Fruit fly (Drosophila melanogaster): ENCODE data around the gene UQCR-C2.

The UQCR-C2 gene

DNA sequence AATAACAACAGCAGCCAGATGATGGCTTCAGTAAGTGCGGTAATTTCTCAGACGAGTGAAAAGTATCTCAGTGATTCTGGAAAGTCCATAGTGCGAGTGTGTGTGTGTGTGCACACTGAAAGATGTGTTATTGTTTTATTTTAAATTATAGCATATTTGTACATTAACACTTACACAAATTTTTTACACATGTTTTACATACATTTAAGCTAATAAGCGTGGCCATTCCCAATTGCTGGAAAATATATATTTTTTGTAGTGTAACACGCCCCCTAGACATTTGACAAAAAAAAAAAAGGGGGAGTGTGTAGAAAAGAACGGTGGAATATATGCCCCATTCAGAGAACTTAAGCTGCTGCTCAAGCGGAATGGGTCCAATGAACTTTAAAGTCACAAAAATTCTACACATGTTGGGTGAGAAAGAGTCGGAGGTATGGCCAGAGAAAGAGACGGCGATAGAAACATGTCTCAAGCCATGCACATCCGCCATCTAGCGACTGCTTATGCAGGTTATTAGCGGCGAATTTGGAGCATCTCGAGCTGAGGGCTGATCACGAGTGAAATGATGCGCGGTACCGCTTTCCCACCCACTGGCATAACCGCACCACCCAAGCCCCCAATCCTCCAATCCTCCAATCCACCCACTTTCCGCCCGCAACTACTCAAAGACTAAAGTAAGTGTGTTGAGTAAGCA lies 48.1 kb downstream of the UQCR-C2 start:
- no peak for TF ChIP-seq noc (tag; optimal IDR thresholded peaks at IDR 0.05)

DNA sequence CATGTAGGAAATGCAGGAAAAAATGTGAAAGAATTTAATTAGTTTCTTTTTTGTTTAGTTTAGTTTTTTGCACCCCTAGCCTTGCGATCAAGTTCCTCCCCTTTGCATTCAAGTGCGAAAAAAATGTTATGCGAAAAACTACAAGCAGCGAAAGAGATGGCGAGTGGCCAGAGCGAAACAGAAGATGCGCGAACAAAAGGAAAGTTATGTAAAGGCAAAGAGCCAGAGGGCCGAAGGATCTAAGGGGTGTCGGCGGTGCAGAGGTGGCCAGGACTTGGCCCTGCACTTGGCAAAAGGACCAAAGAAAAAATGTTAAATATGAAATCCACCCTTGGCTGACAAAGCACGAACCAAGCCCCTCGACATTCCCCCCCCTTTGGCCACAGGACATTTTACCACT lies 50.2 kb downstream of the UQCR-C2 start:
- no peak for TF ChIP-seq noc (tag; optimal IDR thresholded peaks at IDR 0.05)

DNA sequence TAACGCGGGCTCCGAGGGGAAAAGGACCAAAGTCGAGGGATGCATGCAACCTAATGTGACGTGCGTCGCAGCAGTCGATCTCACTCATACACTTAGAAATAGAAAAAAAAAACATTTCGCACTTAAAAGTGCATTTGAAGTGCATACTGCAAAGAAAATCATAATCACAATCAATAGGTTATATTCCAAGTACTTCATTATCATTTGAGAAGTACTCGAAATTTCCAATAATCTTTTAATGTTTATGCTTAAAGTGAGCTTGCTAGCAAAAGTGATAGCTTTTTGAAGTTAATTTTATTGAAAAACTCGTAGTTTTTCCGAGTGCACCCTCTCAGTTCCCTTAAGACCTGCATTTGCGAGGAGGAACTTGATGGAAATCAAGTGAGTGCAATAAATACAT lies 50.6 kb downstream of the UQCR-C2 start:
- TF ChIP-seq noc (tag; optimal IDR thresholded peaks at IDR 0.05), result no peak

Measured in whole organism, larva.